Worm (Caenorhabditis elegans) whole organism, L3 larva: ENCODE data around the gene dot-1.3.
"Not testable (repeated sequence)": the region's sequence is repeated elsewhere in the genome, so short reads cannot be mapped to it uniquely, and the experiment has no call there.

ENCODE experiments used
- R02D3.7 ChIP-seq: fragments of 150-350 bp; optimal IDR thresholded peaks from 2 replicates; lab custom pipeline; 2014; ENCODE audit warnings: missing biosample characterization, missing genetic modification characterization
- ZK546.5 ChIP-seq: sonication (generic microtip); optimal IDR thresholded peaks from 2 replicates; lab custom pipeline; 2017; ENCODE audit warnings: missing biosample characterization, missing genetic modification characterization
- aly-2 ChIP-seq: fragments of 150-350 bp; optimal IDR thresholded peaks from 2 replicates; lab custom pipeline; 2014; ENCODE audit warnings: missing biosample characterization, missing genetic modification characterization
- ama-1 ChIP-seq: fragments of 150-350 bp; optimal IDR thresholded peaks from 2 replicates; lab custom pipeline; 2018
- ceh-16 ChIP-seq: sonication (generic microtip); optimal IDR thresholded peaks from 2 replicates; lab custom pipeline; 2017; ENCODE audit warnings: missing biosample characterization, missing genetic modification characterization
- ceh-28 ChIP-seq: fragments of 150-350 bp; optimal IDR thresholded peaks from 2 replicates; lab custom pipeline; 2014; ENCODE audit warnings: missing biosample characterization, missing genetic modification reagents, missing genetic modification characterization
- ceh-82 ChIP-seq: fragments of 150-350 bp; optimal IDR thresholded peaks from 2 replicates; lab custom pipeline; 2014; ENCODE audit warnings: missing biosample characterization, missing genetic modification characterization
- ceh-9 ChIP-seq: sonication (generic microtip); optimal IDR thresholded peaks from 2 replicates; lab custom pipeline; 2018; ENCODE audit warnings: missing biosample characterization, missing genetic modification characterization
- daf-12 ChIP-seq: fragments of 150-350 bp; optimal IDR thresholded peaks from 2 replicates; lab custom pipeline; 2014; ENCODE audit warnings: missing biosample characterization, missing genetic modification reagents, missing genetic modification characterization
- egl-5 ChIP-seq: fragments of 150-350 bp; optimal IDR thresholded peaks from 2 replicates; lab custom pipeline; 2017; ENCODE audit warnings: missing biosample characterization, missing genetic modification reagents, missing genetic modification characterization, inconsistent platforms
- elt-1 ChIP-seq: fragments of 150-350 bp; optimal IDR thresholded peaks from 2 replicates; lab custom pipeline; 2014; ENCODE audit warnings: missing biosample characterization, missing genetic modification characterization
- elt-3 ChIP-seq, 3 experiments: fragments of 150-350 bp in 1 of 3; sonication (generic microtip) in 2 of 3; optimal IDR thresholded peaks; 2 replicates in 2 of 3; 4 replicates in 1 of 3; lab custom pipeline; 2014 to 2017; ENCODE audit warnings: missing biosample characterization in 3 of 3, missing genetic modification characterization in 3 of 3
- fkh-2 ChIP-seq: fragments of 150-350 bp; optimal IDR thresholded peaks from 2 replicates; lab custom pipeline; 2014; ENCODE audit warnings: missing biosample characterization, missing genetic modification reagents, missing genetic modification characterization
- fos-1 ChIP-seq: fragments of 150-350 bp; optimal IDR thresholded peaks from 2 replicates; lab custom pipeline; 2014; ENCODE audit warnings: missing biosample characterization, missing genetic modification characterization
- jun-1 ChIP-seq: fragments of 150-350 bp; optimal IDR thresholded peaks from 2 replicates; lab custom pipeline; 2014; ENCODE audit warnings: missing biosample characterization, missing genetic modification reagents, missing genetic modification characterization
- lin-15B ChIP-seq: fragments of 150-350 bp; optimal IDR thresholded peaks from 2 replicates; lab custom pipeline; 2014; ENCODE audit warnings: missing biosample characterization, missing genetic modification characterization
- lin-39 ChIP-seq: fragments of 150-350 bp; optimal IDR thresholded peaks from 2 replicates; lab custom pipeline; 2018; ENCODE audit warnings: missing biosample characterization, missing genetic modification reagents, missing genetic modification characterization
- lsy-12 ChIP-seq: sonication (generic microtip); optimal IDR thresholded peaks from 2 replicates; lab custom pipeline; 2016; ENCODE audit warnings: mild to moderate bottlenecking, missing genetic modification characterization, missing compliant biosample characterization
- mml-1 ChIP-seq: fragments of 150-350 bp; sonication (generic microtip); optimal IDR thresholded peaks from 3 replicates; lab custom pipeline; 2014; ENCODE audit warnings: missing biosample characterization, missing genetic modification characterization
- nfya-1 ChIP-seq: sonication (generic microtip); optimal IDR thresholded peaks from 2 replicates; lab custom pipeline; 2017; ENCODE audit warnings: missing genetic modification characterization, mild to moderate bottlenecking, missing compliant biosample characterization, antibody characterized with exemption, moderate library complexity; ENCODE audit not compliant: insufficient read depth
- nhr-11 ChIP-seq: fragments of 150-350 bp; optimal IDR thresholded peaks from 2 replicates; lab custom pipeline; 2014; ENCODE audit warnings: missing biosample characterization, missing genetic modification characterization
- nhr-12 ChIP-seq: fragments of 150-350 bp; optimal IDR thresholded peaks from 2 replicates; lab custom pipeline; 2014; ENCODE audit warnings: missing biosample characterization, missing genetic modification characterization
- nhr-23 ChIP-seq: fragments of 150-350 bp; optimal IDR thresholded peaks from 2 replicates; lab custom pipeline; 2014; ENCODE audit warnings: missing biosample characterization, missing genetic modification reagents, missing genetic modification characterization
- nhr-237 ChIP-seq: fragments of 150-350 bp; optimal IDR thresholded peaks from 2 replicates; lab custom pipeline; 2014; ENCODE audit warnings: missing biosample characterization, missing genetic modification characterization
- nhr-25 ChIP-seq: sonication (generic microtip); optimal IDR thresholded peaks from 2 replicates; lab custom pipeline; 2017; ENCODE audit warnings: missing biosample characterization, missing genetic modification characterization
- nhr-28 ChIP-seq: fragments of 150-350 bp; optimal IDR thresholded peaks from 2 replicates; lab custom pipeline; 2014; ENCODE audit warnings: missing biosample characterization, missing genetic modification characterization
- nhr-43 ChIP-seq: sonication (generic microtip); optimal IDR thresholded peaks from 2 replicates; lab custom pipeline; 2016; ENCODE audit warnings: mild to moderate bottlenecking, missing genetic modification characterization, missing compliant biosample characterization; ENCODE audit not compliant: poor library complexity, severe bottlenecking
- nhr-67 ChIP-seq: fragments of 150-350 bp; optimal IDR thresholded peaks from 2 replicates; lab custom pipeline; 2014; ENCODE audit warnings: missing biosample characterization, missing genetic modification characterization
- nhr-77 ChIP-seq: fragments of 150-350 bp; optimal IDR thresholded peaks from 2 replicates; lab custom pipeline; 2014; ENCODE audit warnings: missing biosample characterization, missing genetic modification characterization
- pha-4 ChIP-seq: fragments of 150-350 bp; optimal IDR thresholded peaks from 2 replicates; lab custom pipeline; 2014; ENCODE audit warnings: missing biosample characterization, missing genetic modification reagents, missing genetic modification characterization
- pqm-1 ChIP-seq: fragments of 150-350 bp; optimal IDR thresholded peaks from 2 replicates; lab custom pipeline; 2017; ENCODE audit warnings: missing biosample characterization, missing genetic modification characterization, inconsistent platforms
- sea-2 ChIP-seq: fragments of 150-350 bp; sonication (generic microtip); optimal IDR thresholded peaks from 4 replicates; lab custom pipeline; 2014; ENCODE audit warnings: missing biosample characterization, missing genetic modification reagents, missing genetic modification characterization
- skn-1 ChIP-seq: fragments of 150-350 bp; optimal IDR thresholded peaks from 2 replicates; lab custom pipeline; 2014; ENCODE audit warnings: missing biosample characterization, missing genetic modification characterization
- snpc-4 ChIP-seq: fragments of 150-350 bp; optimal IDR thresholded peaks from 2 replicates; lab custom pipeline; 2014; ENCODE audit warnings: missing biosample characterization, missing genetic modification characterization
- unc-39 ChIP-seq: sonication (generic microtip); optimal IDR thresholded peaks from 4 replicates; lab custom pipeline; 2017; ENCODE audit warnings: missing biosample characterization, missing genetic modification characterization
- unc-62 ChIP-seq: fragments of 150-350 bp; sonication (generic microtip); optimal IDR thresholded peaks from 4 replicates; lab custom pipeline; 2014; ENCODE audit warnings: missing biosample characterization, missing genetic modification reagents, missing genetic modification characterization
- zag-1 ChIP-seq: fragments of 150-350 bp; optimal IDR thresholded peaks from 2 replicates; lab custom pipeline; 2014; ENCODE audit warnings: missing biosample characterization, missing genetic modification characterization
- ztf-4 ChIP-seq: fragments of 150-350 bp; optimal IDR thresholded peaks from 2 replicates; lab custom pipeline; 2014; ENCODE audit warnings: missing biosample characterization, missing genetic modification characterization

The dot-1.3 gene

DNA sequence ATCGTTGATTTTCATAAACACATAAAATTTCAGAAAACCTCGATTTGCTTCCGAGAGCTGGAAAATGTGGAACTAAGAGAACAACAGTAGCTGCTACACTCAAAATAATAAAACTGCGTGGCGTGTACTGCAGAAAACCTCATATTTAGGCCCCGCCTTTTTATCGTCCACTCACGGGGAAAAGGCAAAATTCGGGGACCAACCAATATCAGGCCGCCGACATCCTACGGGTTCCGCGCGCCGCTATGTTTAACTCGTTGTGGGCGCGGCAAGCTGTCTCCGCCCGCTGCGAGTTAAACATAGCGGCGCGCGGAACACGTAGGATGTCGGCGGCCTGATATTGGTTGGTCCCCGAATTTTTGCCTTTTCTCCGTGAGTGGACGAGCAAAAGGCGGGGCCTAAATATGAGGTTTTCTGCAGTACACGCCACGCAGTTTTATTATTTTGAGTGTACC, 5.4 kb upstream of the dot-1.3 start, which contains the start of gene F17A2.16:
F17A2.16 (plus strand) TSS at position 405 of the 455 bp plus-strand sequence.
- not testable (repeated sequence) for TF ChIP-seq nhr-25; ceh-28 (tag; lab: Kevin White, UChicago); nhr-23 (tag; lab: Kevin White, UChicago)

DNA sequence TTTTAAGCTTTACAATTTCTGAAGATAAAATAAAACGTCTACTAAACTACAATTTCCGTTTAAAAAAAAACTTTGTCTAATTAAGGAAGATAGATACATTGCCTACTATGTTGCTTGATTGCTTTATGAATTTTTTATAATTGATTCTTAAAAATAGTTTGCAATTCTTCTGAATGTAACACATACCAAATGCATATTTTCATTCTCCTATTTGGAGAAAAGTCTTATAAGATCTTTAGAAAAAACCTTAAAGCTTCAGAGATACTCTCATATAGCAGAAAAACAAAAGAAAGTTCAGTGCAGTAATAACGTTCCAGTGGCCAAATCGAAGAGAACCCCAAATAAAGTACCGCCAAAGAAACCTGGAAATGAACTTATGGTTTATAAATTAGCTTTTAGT, 3.9 kb upstream of the dot-1.3 start, which contains the start of gene phf-32:
phf-32 (plus strand) TSS at position 301 of the 400 bp plus-strand sequence.
- TF ChIP-seq mml-1 = no peak
- no peak for TF ChIP-seq nhr-67 (tag; lab: Kevin White, UChicago)
- no peak for TF ChIP-seq fkh-2 (tag; lab: Kevin White, UChicago)
- TF ChIP-seq daf-12 (tag; lab: Kevin White, UChicago) = no peak
- TF ChIP-seq nhr-12 = no peak
- TF ChIP-seq nhr-237 (tag; lab: Kevin White, UChicago) = no peak
- no peak for TF ChIP-seq ama-1 (lab: Kevin White, UChicago)
- TF ChIP-seq lin-39 = no peak
- TF ChIP-seq R02D3.7 (tag; lab: Kevin White, UChicago) = no peak
- no peak for TF ChIP-seq unc-39 (tag; lab: Kevin White, UChicago)
- TF ChIP-seq nhr-11 (tag; lab: Kevin White, UChicago) = no peak
- TF ChIP-seq unc-62 (GFP tag; lab: Kevin White, UChicago) = no peak
- TF ChIP-seq lin-15B (tag; lab: Kevin White, UChicago) = no peak

DNA sequence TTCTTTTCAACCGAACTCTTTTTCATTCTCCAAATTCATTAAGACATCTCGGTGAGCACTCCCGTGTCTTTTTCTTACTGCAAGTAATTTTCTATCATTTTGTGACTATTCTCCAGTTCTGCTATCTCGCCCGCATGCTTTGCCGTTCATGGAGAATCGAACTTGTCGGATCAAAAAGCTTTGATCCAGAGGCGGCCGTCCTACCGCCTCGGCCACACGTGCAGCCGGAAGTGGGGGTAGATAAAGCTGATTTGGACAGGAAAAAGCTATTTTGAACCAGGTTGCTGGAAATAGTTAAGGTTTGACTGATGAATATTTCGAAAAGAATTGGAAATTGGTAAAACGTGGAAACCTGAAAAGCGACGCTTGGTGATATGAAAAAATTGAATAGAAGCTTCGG, 1.6 kb upstream of the dot-1.3 start:
- TF ChIP-seq mml-1 (no peak), egl-5 (no peak), nhr-11 (tag; lab: Kevin White, UChicago) (no peak), unc-62 (GFP tag; lab: Kevin White, UChicago) (no peak), snpc-4 (tag; lab: Kevin White, UChicago) (no peak), ceh-28 (tag; lab: Kevin White, UChicago) (no peak), ceh-9 (tag; lab: Kevin White, UChicago) (no peak), nhr-67 (tag; lab: Kevin White, UChicago) (no peak), nhr-25 (no peak), fos-1 (tag; lab: Kevin White, UChicago) (no peak), sea-2 (GFP tag; lab: Kevin White, UChicago) (no peak), ceh-82 (tag; lab: Kevin White, UChicago) (no peak), ztf-4 (tag; lab: Kevin White, UChicago) (no peak), pqm-1 (tag; lab: Kevin White, UChicago) (no peak), nhr-12 (no peak), ama-1 (lab: Kevin White, UChicago) (no peak), elt-3 (tag; optimal IDR thresholded peaks at IDR 0.05; lab: Kevin White, UChicago) (no peak), skn-1 (tag; lab: Kevin White, UChicago) (no peak), ZK546.5 (no peak)

DNA sequence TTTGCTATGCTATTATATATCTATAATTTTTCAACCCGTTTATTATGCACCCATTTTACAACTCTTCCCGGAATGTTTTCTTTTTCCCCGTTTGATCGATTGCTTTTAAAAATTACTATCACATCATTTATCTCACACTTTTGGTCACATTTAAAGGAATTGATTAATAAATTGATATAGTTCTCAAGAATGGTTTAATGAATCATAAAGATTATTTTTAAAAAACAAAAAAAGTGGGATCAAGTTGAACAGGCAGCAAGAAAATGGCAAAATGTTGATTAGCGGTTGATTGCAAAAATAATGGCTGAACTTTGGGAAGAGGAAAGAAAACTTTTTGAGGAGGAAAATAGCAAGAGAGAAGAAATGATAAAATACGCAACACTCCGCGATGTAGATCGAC, 2.8 kb downstream of the dot-1.3 start, which contains the start of gene W06D11.5:
W06D11.5 (plus strand) TSS at position 301 of the 400 bp plus-strand sequence.
- TF ChIP-seq nhr-67 (tag; lab: Kevin White, UChicago) (no peak), nhr-12 (no peak), nhr-77 (tag; lab: Kevin White, UChicago) (no peak), nhr-43 (tag; lab: Kevin White, UChicago) (no peak), snpc-4 (tag; lab: Kevin White, UChicago) (no peak), pha-4 (tag; lab: Kevin White, UChicago) (no peak), ceh-16 (tag; lab: Kevin White, UChicago) (no peak), aly-2 (no peak), nhr-28 (tag; lab: Kevin White, UChicago) (no peak), mml-1 (no peak)

DNA sequence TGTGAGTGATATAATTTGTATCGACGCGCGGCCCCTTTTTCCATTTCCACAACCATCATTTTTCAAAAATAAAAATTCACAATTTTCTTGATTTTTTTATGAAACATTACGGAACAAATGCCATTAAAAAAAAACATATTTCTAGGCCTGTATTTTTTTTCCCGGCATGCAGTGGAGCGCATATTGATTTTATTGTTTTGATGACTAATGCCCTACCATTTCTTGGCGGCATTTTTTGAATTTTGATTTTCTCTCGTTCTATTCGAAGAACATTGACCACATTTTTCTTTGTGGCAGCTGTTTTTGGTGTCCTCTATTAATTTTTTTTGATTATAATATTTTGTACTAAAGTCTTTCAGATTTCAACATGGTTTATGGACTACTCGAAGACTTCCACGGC, 4.3 kb downstream of the dot-1.3 start, which contains the start of gene W06D11.3:
W06D11.3 (plus strand) TSS at position 360 of the 400 bp plus-strand sequence.
- TF ChIP-seq nfya-1 (tag; lab: Kevin White, UChicago) (no peak), nhr-67 (tag; lab: Kevin White, UChicago) (no peak), nhr-28 (tag; lab: Kevin White, UChicago) (no peak), jun-1 (tag; lab: Kevin White, UChicago) (no peak), aly-2 (no peak), ceh-16 (tag; lab: Kevin White, UChicago) (no peak), fkh-2 (tag; lab: Kevin White, UChicago) (no peak), egl-5 (no peak), elt-1 (tag; lab: Kevin White, UChicago) (no peak), nhr-237 (tag; lab: Kevin White, UChicago) (no peak), ceh-9 (tag; lab: Kevin White, UChicago) (no peak), ama-1 (lab: Kevin White, UChicago) (no peak), sea-2 (GFP tag; lab: Kevin White, UChicago) (no peak), nhr-11 (tag; lab: Kevin White, UChicago) (no peak), pqm-1 (tag; lab: Kevin White, UChicago) (no peak), fos-1 (tag; lab: Kevin White, UChicago) (no peak), zag-1 (tag; lab: Kevin White, UChicago) (no peak), mml-1 (no peak), lsy-12 (tag; lab: Kevin White, UChicago) (no peak), nhr-77 (tag; lab: Kevin White, UChicago) (no peak)
